Worm (Caenorhabditis elegans) whole organism, L4 larva: ENCODE measurements around the gene ceh-54.

Experiments
- T20F7.1 ChIP-seq: fragments of 200-800 bp; sonication (Bioruptor generic); optimal IDR thresholded peaks from 2 replicates; lab custom pipeline; 2018; ENCODE audit warnings: mild to moderate bottlenecking, missing genetic modification characterization, missing compliant biosample characterization
- T26A8.4 ChIP-seq: fragments of 200-800 bp; sonication (Bioruptor generic); IDR thresholded peaks from 2 replicates; pipeline ENCODE4 v1.3.6; 2022; ENCODE audit warnings: missing genetic modification characterization, missing compliant biosample characterization
- Y75B8A.6 ChIP-seq: fragments of 200-800 bp; sonication (Bioruptor generic); IDR thresholded peaks from 2 replicates; pipeline ENCODE4 v1.3.6; 2022; ENCODE audit warnings: missing genetic modification reagents, missing genetic modification characterization, missing compliant biosample characterization
- ZK337.2 ChIP-seq: fragments of 200-800 bp; sonication (Bioruptor generic); IDR thresholded peaks from 2 replicates; pipeline ENCODE4 v1.3.6; 2022; ENCODE audit warnings: missing genetic modification reagents, missing genetic modification characterization, missing compliant biosample characterization
- ZK546.5 ChIP-seq, 2 experiments: sonication (generic microtip); optimal IDR thresholded peaks; 2 replicates each; lab custom pipeline; 2017; ENCODE audit warnings: missing biosample characterization in 2 of 2, missing genetic modification characterization in 2 of 2
- aha-1 ChIP-seq: fragments of 150-350 bp; peaks from one replicate; lab custom pipeline; 2014; ENCODE audit warnings: missing biosample characterization, missing genetic modification characterization
- aly-2 ChIP-seq: sonication (generic microtip); optimal IDR thresholded peaks from 2 replicates; lab custom pipeline; 2018; ENCODE audit warnings: missing biosample characterization, missing genetic modification characterization
- ama-1 ChIP-seq: fragments of 150-350 bp; optimal IDR thresholded peaks from 2 replicates; lab custom pipeline; 2014; ENCODE audit warnings: inconsistent platforms, mixed read lengths
- ceh-28 ChIP-seq: fragments of 150-350 bp; optimal IDR thresholded peaks from 2 replicates; lab custom pipeline; 2014; ENCODE audit warnings: missing biosample characterization, missing genetic modification reagents, missing genetic modification characterization
- ceh-62 ChIP-seq: sonication (generic microtip); optimal IDR thresholded peaks from 2 replicates; lab custom pipeline; 2017; ENCODE audit warnings: missing biosample characterization, missing genetic modification characterization
- daf-16 ChIP-seq, 3 experiments: sonication (generic microtip); optimal IDR thresholded peaks; 2 replicates each; lab custom pipeline; 2016 to 2017; ENCODE audit warnings: missing genetic modification characterization in 3 of 3, missing genetic modification reagents in 3 of 3, mild to moderate bottlenecking in 2 of 3, missing compliant biosample characterization in 2 of 3, missing biosample characterization in 1 of 3, moderate library complexity in 1 of 3
- dmd-6 ChIP-seq: fragments of 200-800 bp; sonication (Bioruptor generic); IDR thresholded peaks from 2 replicates; pipeline ENCODE4 v1.3.6; 2022; ENCODE audit warnings: missing genetic modification reagents, missing genetic modification characterization, missing compliant biosample characterization
- dmd-9 ChIP-seq: fragments of 200-800 bp; sonication (Bioruptor generic); IDR thresholded peaks from 2 replicates; pipeline ENCODE4 v1.3.6; 2022; ENCODE audit warnings: missing genetic modification reagents, missing genetic modification characterization, missing compliant biosample characterization
- dve-1 ChIP-seq: sonication (generic microtip); optimal IDR thresholded peaks from 2 replicates; lab custom pipeline; 2017; ENCODE audit warnings: antibody characterized with exemption, mild to moderate bottlenecking, missing genetic modification characterization, missing compliant biosample characterization; ENCODE audit not compliant: insufficient read depth
- egl-43 ChIP-seq: fragments of 200-800 bp; sonication (Bioruptor generic); IDR thresholded peaks from 2 replicates; pipeline ENCODE4 v1.3.6; 2022; ENCODE audit warnings: missing genetic modification reagents, missing genetic modification characterization, missing compliant biosample characterization
- gei-8 ChIP-seq: fragments of 200-800 bp; sonication (Bioruptor generic); optimal IDR thresholded peaks from 2 replicates; lab custom pipeline; 2018; ENCODE audit warnings: mild to moderate bottlenecking, missing genetic modification characterization, missing compliant biosample characterization
- hif-1 ChIP-seq, 2 experiments: sonication (generic microtip); optimal IDR thresholded peaks; 2 replicates each; lab custom pipeline; 2016 to 2017; ENCODE audit warnings: missing compliant biosample characterization in 2 of 2, missing genetic modification characterization in 2 of 2, missing genetic modification reagents in 2 of 2, missing genotype in 2 of 2, mild to moderate bottlenecking in 1 of 2
- hlh-11 ChIP-seq: fragments of 200-800 bp; sonication (Bioruptor generic); optimal IDR thresholded peaks from 2 replicates; lab custom pipeline; 2018; ENCODE audit warnings: mild to moderate bottlenecking, missing genetic modification characterization, missing compliant biosample characterization
- hmg-1.1 ChIP-seq: fragments of 200-800 bp; sonication (Bioruptor generic); IDR thresholded peaks from 2 replicates; pipeline ENCODE4 v1.3.6; 2022; ENCODE audit warnings: missing genetic modification reagents, missing genetic modification characterization, missing compliant biosample characterization
- jun-1 ChIP-seq: fragments of 150-350 bp; optimal IDR thresholded peaks from 2 replicates; lab custom pipeline; 2014; ENCODE audit warnings: missing biosample characterization, missing genetic modification reagents, missing genetic modification characterization
- lin-1 ChIP-seq: fragments of 200-800 bp; sonication (Bioruptor generic); IDR thresholded peaks from 2 replicates; pipeline ENCODE4 v1.3.6; 2022; ENCODE audit warnings: missing genetic modification reagents, missing genetic modification characterization, missing compliant biosample characterization
- lin-13 ChIP-seq: fragments of 150-350 bp; optimal IDR thresholded peaks from 2 replicates; lab custom pipeline; 2014; ENCODE audit warnings: missing biosample characterization, missing genetic modification reagents, missing genetic modification characterization
- lin-29 ChIP-seq: fragments of 200-800 bp; sonication (Bioruptor generic); IDR thresholded peaks from 2 replicates; pipeline ENCODE4 v1.3.6; 2022; ENCODE audit warnings: missing genetic modification reagents, missing genetic modification characterization, missing compliant biosample characterization
- lin-38 ChIP-seq: fragments of 200-800 bp; sonication (Bioruptor generic); IDR thresholded peaks from 2 replicates; pipeline ENCODE4 v1.3.6; 2022; ENCODE audit warnings: missing genetic modification reagents, missing genetic modification characterization, missing compliant biosample characterization
- lsy-2 ChIP-seq, 2 experiments: fragments of 150-350 bp in 1 of 2; sonication (generic microtip) in 1 of 2; optimal IDR thresholded peaks; 2 replicates each; lab custom pipeline; 2014 to 2017; ENCODE audit warnings: missing biosample characterization in 2 of 2, missing genetic modification characterization in 2 of 2
- madf-5 ChIP-seq, 2 experiments: fragments of 200-800 bp; sonication (Bioruptor generic); IDR thresholded peaks; 2 replicates each; pipeline ENCODE4 v1.3.6; 2022; ENCODE audit warnings: missing compliant biosample characterization in 2 of 2, missing genetic modification characterization in 2 of 2
- mep-1 ChIP-seq: fragments of 150-350 bp; sonication (generic microtip); optimal IDR thresholded peaks from 3 replicates; lab custom pipeline; 2014; ENCODE audit warnings: missing biosample characterization, missing genetic modification characterization
- mxl-3 ChIP-seq: fragments of 200-800 bp; sonication (Bioruptor generic); optimal IDR thresholded peaks from 2 replicates; lab custom pipeline; 2018; ENCODE audit warnings: mild to moderate bottlenecking, missing genetic modification characterization, missing compliant biosample characterization
- nhr-10 ChIP-seq: fragments of 150-350 bp; optimal IDR thresholded peaks from 2 replicates; lab custom pipeline; 2014; ENCODE audit warnings: missing biosample characterization, missing genetic modification characterization
- nhr-11 ChIP-seq: fragments of 150-350 bp; optimal IDR thresholded peaks from 2 replicates; lab custom pipeline; 2014; ENCODE audit warnings: missing biosample characterization, missing genetic modification characterization
- nhr-111 ChIP-seq: fragments of 200-800 bp; sonication (Bioruptor generic); optimal IDR thresholded peaks from 2 replicates; lab custom pipeline; 2018; ENCODE audit warnings: mild to moderate bottlenecking, missing genetic modification characterization, missing compliant biosample characterization
- nhr-25 ChIP-seq: sonication (generic microtip); optimal IDR thresholded peaks from 2 replicates; lab custom pipeline; 2017; ENCODE audit warnings: missing genetic modification characterization, mild to moderate bottlenecking, missing compliant biosample characterization, antibody characterized with exemption, moderate library complexity, borderline replicate concordance; ENCODE audit not compliant: insufficient read depth
- nhr-48 ChIP-seq: sonication (generic microtip); optimal IDR thresholded peaks from 2 replicates; lab custom pipeline; 2016; ENCODE audit warnings: mild to moderate bottlenecking, missing genetic modification characterization, missing compliant biosample characterization
- nhr-77 ChIP-seq: fragments of 150-350 bp; optimal IDR thresholded peaks from 2 replicates; lab custom pipeline; 2014; ENCODE audit warnings: missing biosample characterization, missing genetic modification characterization
- pha-4 ChIP-seq, 2 experiments: fragments of 150-350 bp in 1 of 2; fragments of 200-800 bp in 1 of 2; sonication (Bioruptor generic) in 1 of 2; IDR thresholded peaks in 1 of 2; optimal IDR thresholded peaks in 1 of 2; 2 replicates each; pipeline versions ENCODE4 v1.3.6 to Lab custom; 2014 to 2022; ENCODE audit warnings: missing genetic modification characterization in 2 of 2, missing genetic modification reagents in 2 of 2, missing biosample characterization in 1 of 2, missing compliant biosample characterization in 1 of 2
- php-3 ChIP-seq: fragments of 200-800 bp; sonication (Bioruptor generic); IDR thresholded peaks from 2 replicates; pipeline ENCODE4 v1.3.6; 2022; ENCODE audit warnings: missing genetic modification reagents, missing genetic modification characterization, missing compliant biosample characterization
- pqm-1 ChIP-seq: sonication (generic microtip); optimal IDR thresholded peaks from 2 replicates; lab custom pipeline; 2017; ENCODE audit warnings: missing biosample characterization, missing genetic modification characterization
- skn-1 ChIP-seq: fragments of 150-350 bp; optimal IDR thresholded peaks from 2 replicates; lab custom pipeline; 2014; ENCODE audit warnings: missing biosample characterization, missing genetic modification characterization
- spr-3 ChIP-seq: fragments of 200-800 bp; sonication (Bioruptor generic); optimal IDR thresholded peaks from 2 replicates; lab custom pipeline; 2018; ENCODE audit warnings: mild to moderate bottlenecking, missing genetic modification characterization, missing compliant biosample characterization
- unc-62 ChIP-seq, 3 experiments: fragments of 150-350 bp in 1 of 3; sonication (generic microtip); optimal IDR thresholded peaks in 2 of 3; peaks in 1 of 3; 1 replicate in 1 of 3; 2 replicates in 2 of 3; lab custom pipeline; 2014 to 2017; ENCODE audit warnings: missing biosample characterization in 3 of 3, missing genetic modification characterization in 3 of 3, missing genetic modification reagents in 3 of 3, missing genotype in 1 of 3
- zip-2 ChIP-seq: fragments of 150-350 bp; optimal IDR thresholded peaks from 2 replicates; lab custom pipeline; 2014; ENCODE audit warnings: missing biosample characterization, missing genetic modification characterization
- ztf-11 ChIP-seq: fragments of 150-350 bp; optimal IDR thresholded peaks from 2 replicates; lab custom pipeline; 2014; ENCODE audit warnings: missing biosample characterization, missing genetic modification characterization

The ceh-54 gene

ce11 chrX:6204696-6205232 lies 10.7 kb upstream of the ceh-54 start, which contains the start of gene bca-1 (continued):
- TF ChIP-seq nhr-11 (tag; lab: Kevin White, UChicago) (peak; percentile 35), T20F7.1 (no peak), php-3 (GFP tag; lab: Robert Waterston, UW) (no peak), hlh-11 (tag; lab: Kevin White, UChicago) (peak; percentile 65), nhr-25 (tag; lab: Kevin White, UChicago) (peak; percentile 14), madf-5 (GFP tag; IDR thresholded peaks at IDR 0.05; lab: Robert Waterston, UW) (no peak), gei-8 (GFP tag; lab: Kevin White, UChicago) (no peak), mxl-3 (GFP tag; lab: Kevin White, UChicago) (peak; percentile 37), ztf-11 (no peak), ama-1 (lab: Kevin White, UChicago) (peak; percentile 37), unc-62 (GFP tag; optimal IDR thresholded peaks at IDR 0.05 in 1 of 2; lab: Kevin White, UChicago) (peak in 1 of 2 experiments; percentile 92), unc-62 (tag; optimal IDR thresholded peaks at IDR 0.05; lab: Kevin White, UChicago) (no peak), lin-29 (no peak), nhr-10 (tag; lab: Kevin White, UChicago) (peak; percentile 64), ceh-28 (tag; lab: Kevin White, UChicago) (no peak), dve-1 (peak; percentile 63), lsy-2 (tag; optimal IDR thresholded peaks at IDR 0.05; lab: Kevin White, UChicago) (peak in 1 of 2 experiments; percentile 40), ceh-62 (tag; lab: Kevin White, UChicago) (no peak), spr-3 (no peak), nhr-48 (tag; lab: Kevin White, UChicago) (peak; percentile 46), aly-2 (no peak), daf-16 (GFP tag; optimal IDR thresholded peaks at IDR 0.05; lab: Kevin White, UChicago) (peak in 1 of 2 experiments; percentile 22), daf-16 (tag; optimal IDR thresholded peaks at IDR 0.05; lab: Kevin White, UChicago) (peak; percentile 53), lin-1 (no peak), lin-13 (GFP tag; lab: Kevin White, UChicago) (no peak), egl-43 (GFP tag; lab: Robert Waterston, UW) (no peak), aha-1 (peak; percentile 77), T26A8.4 (GFP tag; lab: Robert Waterston, UW) (no peak), ZK546.5 (tag; optimal IDR thresholded peaks at IDR 0.05; lab: Kevin White, UChicago) (no peak), hmg-1.1 (GFP tag; lab: Robert Waterston, UW) (no peak), Y75B8A.6 (GFP tag; lab: Robert Waterston, UW) (no peak), ZK337.2 (no peak), lin-38 (GFP tag; lab: Robert Waterston, UW) (no peak)
- TF ChIP-seq, all 104 proteins: peak for 20

ce11 chrX:6203315-6203714 lies 9.3 kb upstream of the ceh-54 start:
- TF ChIP-seq pha-4 (GFP tag; IDR thresholded peaks at IDR 0.05; lab: Robert Waterston, UW) (no peak), pha-4 (tag; optimal IDR thresholded peaks at IDR 0.05; lab: Kevin White, UChicago) (no peak), zip-2 (no peak), nhr-77 (tag; lab: Kevin White, UChicago) (no peak), aha-1 (peak; percentile 60), lin-1 (no peak), ztf-11 (no peak), dmd-6 (peak; percentile 22; the same call in 1 of the 2 replicates), Y75B8A.6 (GFP tag; lab: Robert Waterston, UW) (no peak), nhr-111 (GFP tag; lab: Kevin White, UChicago) (no peak), mep-1 (no peak), jun-1 (tag; lab: Kevin White, UChicago) (no peak), skn-1 (tag; lab: Kevin White, UChicago) (no peak), dmd-9 (no peak), hif-1 (tag; optimal IDR thresholded peaks at IDR 0.05; lab: Kevin White, UChicago) (no peak), php-3 (GFP tag; lab: Robert Waterston, UW) (peak; percentile 60; the same call in 1 of the 2 replicates), pqm-1 (tag; lab: Kevin White, UChicago) (no peak), daf-16 (GFP tag; optimal IDR thresholded peaks at IDR 0.05; lab: Kevin White, UChicago) (no peak), daf-16 (tag; optimal IDR thresholded peaks at IDR 0.05; lab: Kevin White, UChicago) (peak; percentile 41), gei-8 (GFP tag; lab: Kevin White, UChicago) (no peak)
